Fruit fly (Drosophila melanogaster) whole organism, wandering third instar larva: ENCODE results near the gene Pp2C1.

Experiments used
- Abd-B ChIP-seq: fragments of >200 bp; optimal IDR thresholded peaks from 2 replicates; lab custom pipeline; 2017; ENCODE audit warnings: missing biosample characterization, missing genetic modification characterization
- CG32264 ChIP-seq: fragments of 200-800 bp; sonication (Bioruptor generic); optimal IDR thresholded peaks from 2 replicates; lab custom pipeline; 2016; ENCODE audit warnings: missing biosample characterization, missing genetic modification characterization
- CG9705 ChIP-seq: fragments of 200-800 bp; sonication (Bioruptor generic); optimal IDR thresholded peaks from 2 replicates; lab custom pipeline; 2018; ENCODE audit warnings: missing biosample characterization, mild to moderate bottlenecking, missing genetic modification characterization
- Dfd ChIP-seq: fragments of >200 bp; optimal IDR thresholded peaks from 2 replicates; lab custom pipeline; 2017; ENCODE audit warnings: missing biosample characterization, missing genetic modification characterization
- Dif ChIP-seq: fragments of 200-275, 200-300 bp; sonication (Bioruptor generic); optimal IDR thresholded peaks from 2 replicates; lab custom pipeline; 2018; ENCODE audit warnings: missing biosample characterization, missing genetic modification characterization; ENCODE audit not compliant: partially characterized antibody
- GATAd ChIP-seq: sonication (Bioruptor generic); optimal IDR thresholded peaks from 2 replicates; lab custom pipeline; 2016; ENCODE audit warnings: missing biosample characterization, missing genetic modification characterization
- HLH106 ChIP-seq: fragments of 200-800 bp; optimal IDR thresholded peaks from 3 replicates; lab custom pipeline; 2019; ENCODE audit warnings: missing biosample characterization, mild to moderate bottlenecking, missing genetic modification characterization, moderate library complexity
- Hnf4 ChIP-seq: fragments of 200-800 bp; sonication (Bioruptor generic); optimal IDR thresholded peaks from 2 replicates; lab custom pipeline; 2016; ENCODE audit warnings: missing biosample characterization, mild to moderate bottlenecking, missing genetic modification characterization
- Hr78 ChIP-seq: fragments of >200 bp; optimal IDR thresholded peaks from 2 replicates; lab custom pipeline; 2017; ENCODE audit warnings: missing biosample characterization, missing genetic modification characterization
- Hr83 ChIP-seq: fragments of 200-300 bp; sonication (Bioruptor generic); optimal IDR thresholded peaks from 2 replicates; lab custom pipeline; 2016; ENCODE audit warnings: missing biosample characterization, mild to moderate bottlenecking, missing genetic modification characterization, moderate library complexity; ENCODE audit not compliant: poor library complexity, severe bottlenecking
- Jra ChIP-seq: sonication (Bioruptor generic); optimal IDR thresholded peaks from 2 replicates; lab custom pipeline; 2016; ENCODE audit warnings: missing biosample characterization, missing genetic modification characterization
- Mio ChIP-seq: sonication (Bioruptor generic); optimal IDR thresholded peaks from 2 replicates; lab custom pipeline; 2016; ENCODE audit warnings: missing biosample characterization, missing genetic modification characterization
- Myc ChIP-seq: fragments of >200 bp; optimal IDR thresholded peaks from 2 replicates; lab custom pipeline; 2017
- N ChIP-seq: fragments of >200 bp; optimal IDR thresholded peaks from 2 replicates; lab custom pipeline; 2018; ENCODE audit warnings: missing biosample characterization, missing external identifiers, missing genetic modification characterization
- OdsH ChIP-seq: fragments of 200-800 bp; sonication (Bioruptor generic); optimal IDR thresholded peaks from 2 replicates; lab custom pipeline; 2016; ENCODE audit warnings: missing biosample characterization, mild to moderate bottlenecking, missing genetic modification characterization
- Rel ChIP-seq, 2 experiments: fragments of 200-800 bp; sonication (Bioruptor generic) in 1 of 2; optimal IDR thresholded peaks; 2 replicates in 1 of 2; 3 replicates in 1 of 2; lab custom pipeline; 2016 to 2019; ENCODE audit warnings: mild to moderate bottlenecking in 2 of 2, missing biosample characterization in 2 of 2, missing genetic modification characterization in 2 of 2, moderate library complexity in 1 of 2
- Sp1 ChIP-seq: fragments of 200-800 bp; sonication (Bioruptor generic); optimal IDR thresholded peaks from 3 replicates; lab custom pipeline; 2019; ENCODE audit warnings: missing biosample characterization, mild to moderate bottlenecking, missing genetic modification characterization, moderate library complexity
- br ChIP-seq: fragments of 200-800 bp; sonication (Bioruptor generic); optimal IDR thresholded peaks from 2 replicates; lab custom pipeline; 2016; ENCODE audit warnings: missing biosample characterization, missing genetic modification characterization
- brk ChIP-seq: fragments of 200-800 bp; sonication (Bioruptor generic); optimal IDR thresholded peaks from 2 replicates; lab custom pipeline; 2016; ENCODE audit warnings: missing biosample characterization, mild to moderate bottlenecking, missing genetic modification characterization
- dl ChIP-seq, 2 experiments: fragments of 175-275, 200-275 bp in 1 of 2; fragments of 200-275 bp in 1 of 2; sonication (Bioruptor generic); optimal IDR thresholded peaks; lab custom pipeline; 2018; ENCODE audit warnings: mild to moderate bottlenecking in 2 of 2, missing biosample characterization in 2 of 2, missing genetic modification characterization in 2 of 2, moderate library complexity in 2 of 2; ENCODE audit not compliant: partially characterized antibody in 2 of 2, insufficient read depth in 1 of 2
- dmrt93B ChIP-seq: fragments of 200-800 bp; sonication (Bioruptor generic); optimal IDR thresholded peaks from 2 replicates; lab custom pipeline; 2018; ENCODE audit warnings: missing biosample characterization, mild to moderate bottlenecking, missing genetic modification characterization
- dsf ChIP-seq: sonication (Bioruptor generic); optimal IDR thresholded peaks from 2 replicates; lab custom pipeline; 2016; ENCODE audit warnings: missing biosample characterization, missing genetic modification characterization, borderline replicate concordance
- ey ChIP-seq: fragments of 200-800 bp; sonication (Bioruptor generic); optimal IDR thresholded peaks from 2 replicates; lab custom pipeline; 2016; ENCODE audit warnings: missing biosample characterization, missing genetic modification characterization
- h ChIP-seq: fragments of 200-800 bp; sonication (Bioruptor generic); optimal IDR thresholded peaks from 3 replicates; lab custom pipeline; 2016; ENCODE audit warnings: missing biosample characterization, mild to moderate bottlenecking, missing genetic modification characterization
- jim ChIP-seq: fragments of 175-275, 200-325 bp; sonication (Bioruptor generic); optimal IDR thresholded peaks from 2 replicates; lab custom pipeline; 2016; ENCODE audit warnings: missing biosample characterization, mild to moderate bottlenecking, missing genetic modification characterization
- lola ChIP-seq: fragments of >200 bp; optimal IDR thresholded peaks from 2 replicates; lab custom pipeline; 2017; ENCODE audit warnings: missing biosample characterization, missing genetic modification characterization
- pan ChIP-seq: fragments of >200 bp; optimal IDR thresholded peaks from 2 replicates; lab custom pipeline; 2017
- psq ChIP-seq: fragments of 200-800 bp; sonication (Bioruptor generic); optimal IDR thresholded peaks from 3 replicates; lab custom pipeline; 2017; ENCODE audit warnings: missing biosample characterization, mild to moderate bottlenecking, missing genetic modification characterization, moderate library complexity
- rgr ChIP-seq: fragments of 200-800 bp; sonication (Bioruptor generic); optimal IDR thresholded peaks from 3 replicates; lab custom pipeline; 2016; ENCODE audit warnings: missing biosample characterization, mild to moderate bottlenecking, missing genetic modification characterization
- sage ChIP-seq: fragments of 200-800 bp; sonication (Bioruptor generic); optimal IDR thresholded peaks from 2 replicates; lab custom pipeline; 2016; ENCODE audit warnings: missing biosample characterization, mild to moderate bottlenecking, missing genetic modification characterization
- sv ChIP-seq: fragments of 200-800 bp; sonication (Bioruptor generic); optimal IDR thresholded peaks from 3 replicates; lab custom pipeline; 2016; ENCODE audit warnings: missing biosample characterization, missing genetic modification characterization
- tai ChIP-seq: sonication (Bioruptor generic); optimal IDR thresholded peaks from 2 replicates; lab custom pipeline; 2016; ENCODE audit warnings: missing biosample characterization, missing genetic modification characterization
- usp ChIP-seq: fragments of >200 bp; optimal IDR thresholded peaks from 2 replicates; lab custom pipeline; 2017; ENCODE audit warnings: missing biosample characterization, missing genetic modification characterization
- woc ChIP-seq: sonication (Bioruptor generic); optimal IDR thresholded peaks from 2 replicates; lab custom pipeline; 2016; ENCODE audit warnings: missing biosample characterization, mild to moderate bottlenecking, missing genetic modification characterization

Pp2C1 gene

dm6 chrX:4678146-4678912 is 8.4 kb downstream of the Pp2C1 start:
- TF ChIP-seq GATAd (GFP tag; lab: Kevin White, UChicago) (peak; percentile 4), Rel (GFP tag; optimal IDR thresholded peaks at IDR 0.05; lab: Kevin White, UChicago) (no peak), Rel (tag; optimal IDR thresholded peaks at IDR 0.05; lab: Kevin White, UChicago) (peak; percentile 15), rgr (no peak)

DNA sequence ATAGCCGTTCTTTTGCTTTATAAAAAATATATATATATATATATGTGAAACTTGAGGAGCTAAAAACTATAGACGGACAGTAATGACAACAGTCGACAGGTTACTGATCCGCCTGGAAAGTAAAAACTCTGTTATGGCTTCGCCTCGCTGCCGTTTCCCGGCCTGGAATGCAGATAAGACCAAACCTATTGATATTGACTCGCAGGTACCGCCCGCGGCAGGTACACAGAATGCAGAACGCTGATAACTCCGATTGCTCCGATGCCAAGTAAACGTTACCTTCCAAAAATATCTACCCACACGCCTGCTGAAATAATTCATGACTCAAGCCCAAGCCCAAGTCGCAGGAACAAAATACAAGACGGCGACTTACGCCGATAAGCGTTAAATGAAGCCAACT is 9.3 kb downstream of the Pp2C1 start:
- TF ChIP-seq Sp1 (GFP tag; lab: Kevin White, UChicago) (peak; percentile 5), rgr (peak; percentile 30), pan (lab: Kevin White, UChicago) (no peak), Abd-B (GFP tag; lab: Kevin White, UChicago) (no peak), tai (no peak), dsf (GFP tag; lab: Kevin White, UChicago) (peak; percentile 52), GATAd (GFP tag; lab: Kevin White, UChicago) (peak; percentile 21), OdsH (GFP tag; lab: Kevin White, UChicago) (no peak), Hnf4 (GFP tag; lab: Kevin White, UChicago) (peak; percentile 19), N (no peak), br (GFP tag; lab: Kevin White, UChicago) (peak; percentile 5), h (peak; percentile 30), Hr83 (GFP tag; lab: Kevin White, UChicago) (peak; percentile 22), jim (no peak), Dif (GFP tag; lab: Kevin White, UChicago) (no peak), sage (GFP tag; lab: Kevin White, UChicago) (no peak)
- TF ChIP-seq, all 38 proteins: peak for 8

DNA sequence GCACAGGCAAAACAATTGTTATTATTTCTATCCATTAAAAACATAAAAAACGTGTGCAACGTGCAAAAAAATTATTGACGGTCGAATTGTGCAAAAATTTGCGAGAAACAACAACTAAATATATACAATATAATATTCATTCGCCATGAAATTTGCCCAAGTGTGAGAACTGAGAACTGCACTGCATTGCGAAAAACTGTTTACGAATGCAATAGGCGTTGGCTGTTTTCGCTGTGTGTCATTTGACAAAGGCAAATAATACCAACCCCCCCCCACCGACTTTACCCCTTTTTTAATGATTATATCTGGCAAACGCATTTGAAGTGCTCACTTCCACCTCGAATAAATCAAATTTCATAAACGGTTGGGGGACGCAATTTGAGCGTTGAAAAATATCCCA is 11.6 kb downstream of the Pp2C1 start:
- no peak for TF ChIP-seq woc (GFP tag; lab: Kevin White, UChicago)
- TF ChIP-seq ey (GFP tag; lab: Kevin White, UChicago): no peak
- no peak for TF ChIP-seq jim
- no peak for TF ChIP-seq CG32264 (GFP tag; lab: Kevin White, UChicago)

- TF ChIP-seq GATAd (GFP tag; lab: Kevin White, UChicago) (no peak), Sp1 (GFP tag; lab: Kevin White, UChicago) (peak; percentile 17), sv (no peak)
- TF ChIP-seq, all 38 proteins: peak for 1
Observed at dm6 chrX:4671194-4671626, 15.5 kb downstream of the Pp2C1 start.

dm6 chrX:4669438-4669837 is 17.3 kb downstream of the Pp2C1 start:
- TF ChIP-seq N (no peak), jim (no peak), Mio (GFP tag; lab: Kevin White, UChicago) (no peak), Abd-B (GFP tag; lab: Kevin White, UChicago) (no peak), usp (GFP tag; lab: Kevin White, UChicago) (no peak), Hr83 (GFP tag; lab: Kevin White, UChicago) (no peak), Dfd (GFP tag; lab: Kevin White, UChicago) (no peak), brk (GFP tag; lab: Kevin White, UChicago) (no peak), CG9705 (GFP tag; lab: Kevin White, UChicago) (no peak), psq (GFP tag; lab: Kevin White, UChicago) (no peak)

DNA sequence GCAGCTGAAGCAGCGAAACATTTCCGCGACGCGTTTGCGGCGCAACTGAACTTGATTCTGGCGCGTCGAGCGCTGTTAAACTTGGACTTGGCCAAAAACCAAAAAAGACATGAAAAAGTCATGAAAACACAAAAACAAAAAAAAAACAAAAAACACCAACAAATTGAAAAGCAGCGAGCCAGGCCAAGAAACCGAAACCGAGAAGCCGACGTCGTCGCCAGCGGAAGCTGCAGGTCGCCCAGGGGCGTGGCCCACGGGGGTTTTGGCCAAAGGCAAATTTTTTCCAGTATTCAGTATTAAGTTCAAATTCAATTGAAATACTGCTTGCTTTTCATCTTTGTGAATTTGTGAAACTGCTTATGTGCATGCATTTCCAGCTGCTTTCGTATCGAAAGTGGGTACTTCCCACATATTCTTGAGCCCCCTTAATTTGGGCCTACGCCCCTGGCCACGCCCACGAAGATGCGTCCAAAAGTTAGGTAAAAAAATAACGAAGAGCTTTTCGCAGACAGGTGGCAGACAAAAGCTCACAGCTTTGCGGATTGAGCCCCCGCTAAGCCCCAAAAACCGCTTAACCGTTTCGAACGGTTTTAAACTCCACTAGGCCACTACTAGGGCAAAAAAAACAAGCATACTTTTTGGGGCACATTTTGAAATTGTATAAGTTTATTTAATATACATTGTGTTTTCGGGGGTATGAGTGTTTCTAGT is 19.9 kb downstream of the Pp2C1 start, which contains the start of gene CG3009:
Gene CG3009, minus strand, starts transcription at position 51 of the 711 bp plus-strand sequence.
- TF ChIP-seq dl (GFP tag; optimal IDR thresholded peaks at IDR 0.05; lab: Kevin White, UChicago; ENCODE audit: insufficient read depth in 1 of 2, partially characterized antibody in 2 of 2): peak in 1 of 2 experiments; percentile 57
- peak; percentile 98 for TF ChIP-seq HLH106 (tag; lab: Kevin White, UChicago)
- no peak for TF ChIP-seq usp (GFP tag; lab: Kevin White, UChicago)
- peak; percentile 71 for TF ChIP-seq GATAd (GFP tag; lab: Kevin White, UChicago)
- TF ChIP-seq Sp1 (GFP tag; lab: Kevin White, UChicago): peak; percentile 97
- peak; percentile 85 for TF ChIP-seq Mio (GFP tag; lab: Kevin White, UChicago)
- TF ChIP-seq Jra (GFP tag; lab: Kevin White, UChicago): peak; percentile 90
- TF ChIP-seq dsf (GFP tag; lab: Kevin White, UChicago): peak; percentile 69
- TF ChIP-seq dmrt93B (GFP tag; lab: Kevin White, UChicago): peak; percentile 98
- TF ChIP-seq Rel (GFP tag; optimal IDR thresholded peaks at IDR 0.05; lab: Kevin White, UChicago): peak; percentile 85
- peak; percentile 94 for TF ChIP-seq Rel (tag; optimal IDR thresholded peaks at IDR 0.05; lab: Kevin White, UChicago)
- TF ChIP-seq Hr83 (GFP tag; lab: Kevin White, UChicago): peak; percentile 58
- TF ChIP-seq sage (GFP tag; lab: Kevin White, UChicago): peak; percentile 83
- no peak for TF ChIP-seq Hr78
- TF ChIP-seq lola (GFP tag; lab: Kevin White, UChicago): no peak
- TF ChIP-seq brk (GFP tag; lab: Kevin White, UChicago): peak; percentile 76
- peak; percentile 97 for TF ChIP-seq woc (GFP tag; lab: Kevin White, UChicago)
- TF ChIP-seq Myc (lab: Kevin White, UChicago): peak; percentile 71
- peak; percentile 97 for TF ChIP-seq CG9705 (GFP tag; lab: Kevin White, UChicago)
- peak; percentile 98 for TF ChIP-seq rgr
- TF ChIP-seq sv: peak; percentile 96
- TF ChIP-seq Abd-B (GFP tag; lab: Kevin White, UChicago): no peak
- TF ChIP-seq N: no peak
- no peak for TF ChIP-seq jim
- TF ChIP-seq tai: peak; percentile 87
